Worm (Caenorhabditis elegans): Measurements from ENCODE around the gene cec-2.

ce11 chrIV:1215536-1215935 lies 45.0 kb downstream of the cec-2 start:
- no peak for TF ChIP-seq sea-1 (GFP tag; conservative IDR thresholded peaks at IDR 0.05)
- no peak for TF ChIP-seq ama-1 (optimal IDR thresholded peaks at IDR 0.05)
- no peak for TF ChIP-seq pes-1 (GFP tag; IDR thresholded peaks at IDR 0.05)
